Fruit fly (Drosophila melanogaster): ENCODE measurements around the gene CG4617.

Gene CG4617

DNA sequence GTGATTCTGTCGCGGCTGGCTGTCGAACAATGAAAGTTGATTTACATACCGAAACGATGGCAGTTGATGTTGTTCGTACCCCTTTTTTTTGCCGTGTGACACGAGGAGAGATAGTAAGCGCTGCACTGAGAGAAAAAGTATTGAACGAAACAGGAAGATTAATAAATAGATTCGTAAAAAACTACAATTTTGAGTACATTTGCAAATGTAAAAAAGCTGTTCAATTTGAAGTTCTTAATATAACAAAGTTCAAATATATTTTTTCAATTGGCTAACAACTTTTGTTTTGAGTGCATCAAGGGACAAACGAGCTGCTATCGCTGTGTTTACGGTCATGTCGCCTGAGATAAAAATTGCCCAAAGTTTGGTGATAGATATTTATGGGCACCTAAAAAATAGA, 17.7 kb upstream of the CG4617 start (continued):
- TF ChIP-seq zen (tag; optimal IDR thresholded peaks at IDR 0.05) (peak; percentile 51), CG3281 (GFP tag; optimal IDR thresholded peaks at IDR 0.05) (no peak), Antp (GFP tag; optimal IDR thresholded peaks at IDR 0.05) (no peak), CG11695 (GFP tag; IDR thresholded peaks at IDR 0.05) (no peak), bsh (GFP tag; optimal IDR thresholded peaks at IDR 0.05) (peak in 1 of 2 experiments; percentile 43), D (optimal IDR thresholded peaks at IDR 0.05) (no peak), D (GFP tag; optimal IDR thresholded peaks at IDR 0.05) (no peak), Rx (GFP tag; IDR thresholded peaks at IDR 0.05) (no peak), pan (optimal IDR thresholded peaks at IDR 0.05) (no peak), pan (GFP tag; optimal IDR thresholded peaks at IDR 0.05 in 1 of 2, IDR thresholded peaks at IDR 0.05 in 1 of 2) (no peak), Opbp (GFP tag; IDR thresholded peaks at IDR 0.05; ENCODE audit: partially characterized antibody) (no peak), CG14441 (GFP tag; IDR thresholded peaks at IDR 0.05) (no peak), CG33557 (GFP tag; optimal IDR thresholded peaks at IDR 0.05) (peak; percentile 28), luna (GFP tag; optimal IDR thresholded peaks at IDR 0.05) (no peak), CG18476 (GFP tag; optimal IDR thresholded peaks at IDR 0.05) (no peak), Kr (GFP tag; optimal IDR thresholded peaks at IDR 0.05) (no peak), CG6813 (GFP tag; optimal IDR thresholded peaks at IDR 0.05) (no peak), HHEX (GFP tag; optimal IDR thresholded peaks at IDR 0.05) (no peak), CG12071 (GFP tag; optimal IDR thresholded peaks at IDR 0.05) (no peak), Oli (tag; optimal IDR thresholded peaks at IDR 0.05) (peak; percentile 14), prd (optimal IDR thresholded peaks at IDR 0.05) (no peak), prd (GFP tag; IDR thresholded peaks at IDR 0.05) (peak; percentile 61; the same call in 1 of the 3 replicates), slbo (GFP tag; IDR thresholded peaks at IDR 0.05) (no peak), wdn (GFP tag; IDR thresholded peaks at IDR 0.05) (no peak), cg (GFP tag; optimal IDR thresholded peaks at IDR 0.05) (no peak), CG17802 (tag; optimal IDR thresholded peaks at IDR 0.05) (no peak), NK7.1 (GFP tag; optimal IDR thresholded peaks at IDR 0.05) (no peak), cato (GFP tag; optimal IDR thresholded peaks at IDR 0.05; ENCODE audit: borderline replicate concordance) (no peak), hb (GFP tag; IDR thresholded peaks at IDR 0.05; ENCODE audit: partially characterized antibody) (no peak), lbe (GFP tag; optimal IDR thresholded peaks at IDR 0.05) (no peak), az2 (GFP tag; optimal IDR thresholded peaks at IDR 0.05) (no peak), tin (GFP tag; optimal IDR thresholded peaks at IDR 0.05) (no peak), tup (GFP tag; optimal IDR thresholded peaks at IDR 0.05) (no peak), CG16863 (GFP tag; optimal IDR thresholded peaks at IDR 0.05) (no peak), CG17568 (GFP tag; optimal IDR thresholded peaks at IDR 0.05) (no peak), fu2 (GFP tag; optimal IDR thresholded peaks at IDR 0.05) (no peak), tna (GFP tag; IDR thresholded peaks at IDR 0.05; ENCODE audit: partially characterized antibody) (no peak), MESR4 (GFP tag; optimal IDR thresholded peaks at IDR 0.05) (no peak), CG30403 (GFP tag; optimal IDR thresholded peaks at IDR 0.05) (no peak), CG14050 (GFP tag; IDR thresholded peaks at IDR 0.05) (no peak), CG31441 (GFP tag; IDR thresholded peaks at IDR 0.05) (0 out of 2 replicates have a peak, but pooled peaks have one; percentile 20), Optix (GFP tag; IDR thresholded peaks at IDR 0.05) (no peak), CG32772 (GFP tag; IDR thresholded peaks at IDR 0.05) (no peak), YL-1 (GFP tag; optimal IDR thresholded peaks at IDR 0.05) (no peak), CG11560 (tag; IDR thresholded peaks at IDR 0.05) (no peak), fd96Cb (tag; optimal IDR thresholded peaks at IDR 0.05) (peak; percentile 11), CG11723 (GFP tag; optimal IDR thresholded peaks at IDR 0.05) (no peak), H2.0 (GFP tag; IDR thresholded peaks at IDR 0.05) (no peak), CG1603 (tag; optimal IDR thresholded peaks at IDR 0.05) (peak; percentile 23), CG6175 (GFP tag; IDR thresholded peaks at IDR 0.05) (no peak), br (optimal IDR thresholded peaks at IDR 0.05) (no peak), wek (GFP tag; optimal IDR thresholded peaks at IDR 0.05) (no peak), sens (GFP tag) (peak; percentile 87)

Measured in whole organism, embryonic.